Worm (Caenorhabditis elegans) whole organism, late embryonic: ENCODE results near the gene srpa-68.

Source experiments
- ceh-2 ChIP-seq: sonication (generic microtip); optimal IDR thresholded peaks from 2 replicates; lab custom pipeline; 2016; ENCODE audit warnings: missing genotype, missing genetic modification characterization, missing compliant biosample characterization
- che-1 ChIP-seq: sonication (generic microtip); optimal IDR thresholded peaks from 2 replicates; lab custom pipeline; 2016; ENCODE audit warnings: mild to moderate bottlenecking, missing genetic modification characterization, missing compliant biosample characterization
- fkh-10 ChIP-seq: fragments of 150-350 bp; optimal IDR thresholded peaks from 2 replicates; lab custom pipeline; 2014; ENCODE audit warnings: missing biosample characterization, missing genetic modification reagents, missing genetic modification characterization
- mec-3 ChIP-seq: sonication (generic microtip); optimal IDR thresholded peaks from 2 replicates; lab custom pipeline; 2016; ENCODE audit warnings: borderline replicate concordance, missing genetic modification characterization, missing compliant biosample characterization
- nfya-1 ChIP-seq: sonication (generic microtip); optimal IDR thresholded peaks from 2 replicates; lab custom pipeline; 2017; ENCODE audit warnings: missing genetic modification characterization, mild to moderate bottlenecking, missing compliant biosample characterization, antibody characterized with exemption, moderate library complexity
- ttx-3 ChIP-seq: sonication (generic microtip); optimal IDR thresholded peaks from 2 replicates; lab custom pipeline; 2016; ENCODE audit warnings: missing genetic modification reagents, missing genetic modification characterization, missing compliant biosample characterization

The srpa-68 gene

DNA sequence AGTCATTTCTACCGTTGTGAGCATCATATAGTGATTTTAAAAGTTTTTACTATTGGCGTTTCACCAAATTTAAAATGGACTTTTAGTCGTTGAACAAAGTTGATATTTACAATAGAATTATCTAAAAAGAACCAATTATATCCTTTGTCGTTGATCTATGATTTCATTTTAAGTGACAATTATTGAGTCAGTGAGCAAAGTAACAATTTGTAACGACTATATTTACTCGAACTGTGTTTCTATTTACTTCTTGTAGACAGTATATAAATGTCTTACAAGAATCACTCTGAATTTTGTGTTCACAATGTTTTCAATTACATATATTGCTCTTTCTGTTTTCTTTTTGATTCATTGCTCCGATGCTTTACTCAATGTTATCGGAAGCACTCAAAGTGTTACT is 50.3 kb downstream of the srpa-68 start, which contains the start of gene ttr-22:
TSS of gene ttr-22 (plus strand) at position 301 of the 400 bp plus-strand sequence.
- TF ChIP-seq nfya-1 (tag; lab: Kevin White, UChicago) (no peak), ceh-2 (tag; lab: Kevin White, UChicago) (no peak), fkh-10 (GFP tag; lab: Kevin White, UChicago) (no peak), mec-3 (tag; lab: Kevin White, UChicago) (no peak), ttx-3 (tag; lab: Kevin White, UChicago) (no peak), che-1 (no peak)
